Fruit fly (Drosophila melanogaster) whole organism, embryonic: Measurements from ENCODE around the gene CG11843.
A peak's percentile ranks its signal among the peaks of the same experiment; 100 is the strongest.

Experiments
- ATbp ChIP-seq: fragments of 200-800 bp; sonication (Bioruptor generic); optimal IDR thresholded peaks from 2 replicates; lab custom pipeline; 2017; ENCODE audit warnings: missing biosample characterization, mild to moderate bottlenecking, missing genetic modification characterization, missing genetic modification reagents
- Antp ChIP-seq: fragments of 200-800 bp; sonication (Bioruptor generic); optimal IDR thresholded peaks from 3 replicates; lab custom pipeline; 2016; ENCODE audit warnings: missing biosample characterization, missing genetic modification characterization
- B-H1 ChIP-seq: fragments of 200-800 bp; sonication (Bioruptor generic); IDR thresholded peaks from 3 replicates; pipeline ENCODE4 v1.3.6; 2022; ENCODE audit warnings: missing biosample characterization, missing genetic modification characterization
- CG10654 ChIP-seq: fragments of 200-800 bp; sonication (Bioruptor generic); optimal IDR thresholded peaks from 2 replicates; lab custom pipeline; 2016; ENCODE audit warnings: missing biosample characterization, missing genetic modification characterization
- CG11695 ChIP-seq: fragments of 200-800 bp; sonication (Bioruptor generic); IDR thresholded peaks from 3 replicates; pipeline ENCODE4 v1.3.6; 2022; ENCODE audit warnings: missing biosample characterization, missing genetic modification characterization
- CG13775 ChIP-seq: fragments of 200-800 bp; sonication (Bioruptor generic); optimal IDR thresholded peaks from 3 replicates; lab custom pipeline; 2017; ENCODE audit warnings: missing biosample characterization, mild to moderate bottlenecking, missing genetic modification characterization
- CG15696 ChIP-seq: fragments of 200-800 bp; sonication (Bioruptor generic); optimal IDR thresholded peaks from 2 replicates; lab custom pipeline; 2019; ENCODE audit warnings: missing biosample characterization, mild to moderate bottlenecking, missing genetic modification characterization, moderate library complexity
- CG1602 ChIP-seq: fragments of 200-800 bp; sonication (Bioruptor generic); optimal IDR thresholded peaks from 3 replicates; lab custom pipeline; 2016; ENCODE audit warnings: missing biosample characterization, missing genetic modification characterization
- CG17359 ChIP-seq: fragments of 200-800 bp; sonication (Bioruptor generic); optimal IDR thresholded peaks from 3 replicates; lab custom pipeline; 2018; ENCODE audit warnings: missing biosample characterization, mild to moderate bottlenecking, missing genetic modification characterization, moderate library complexity
- CG17829 ChIP-seq: fragments of 200-800 bp; optimal IDR thresholded peaks from 2 replicates; lab custom pipeline; 2019; ENCODE audit warnings: missing biosample characterization, mild to moderate bottlenecking, missing genetic modification characterization, moderate library complexity
- CG2712 ChIP-seq: fragments of 200-800 bp; optimal IDR thresholded peaks from 3 replicates; lab custom pipeline; 2019; ENCODE audit warnings: missing biosample characterization, mild to moderate bottlenecking, missing genetic modification characterization, moderate library complexity
- CG30403 ChIP-seq: fragments of 200-800 bp; sonication (Bioruptor generic); optimal IDR thresholded peaks from 3 replicates; lab custom pipeline; 2016; ENCODE audit warnings: missing biosample characterization, missing genetic modification characterization
- CG32767 ChIP-seq: fragments of 200-800 bp; sonication (Bioruptor generic); IDR thresholded peaks from 2 replicates; pipeline ENCODE4 v1.3.6; 2022; ENCODE audit warnings: missing biosample characterization, missing genetic modification characterization
- CG3281 ChIP-seq: fragments of 200-800 bp; sonication (Bioruptor generic); optimal IDR thresholded peaks from 3 replicates; lab custom pipeline; 2017; ENCODE audit warnings: missing biosample characterization, mild to moderate bottlenecking, missing genetic modification characterization
- CG34376 ChIP-seq: fragments of 200-800 bp; sonication (Bioruptor generic); optimal IDR thresholded peaks from 2 replicates; lab custom pipeline; 2018; ENCODE audit warnings: missing biosample characterization, mild to moderate bottlenecking, missing genetic modification characterization
- CG6175 ChIP-seq: fragments of 200-800 bp; sonication (Bioruptor generic); IDR thresholded peaks from 3 replicates; pipeline ENCODE4 v1.3.6; 2022; ENCODE audit warnings: missing biosample characterization, missing genetic modification characterization
- CG7556 ChIP-seq: fragments of 200-800 bp; sonication (Bioruptor generic); optimal IDR thresholded peaks from 2 replicates; lab custom pipeline; 2017; ENCODE audit warnings: missing biosample characterization, mild to moderate bottlenecking, missing genetic modification characterization
- CG8924 ChIP-seq: fragments of 200-800 bp; optimal IDR thresholded peaks from 3 replicates; lab custom pipeline; 2019; ENCODE audit warnings: missing biosample characterization, mild to moderate bottlenecking, missing genetic modification characterization, moderate library complexity
- CG9215 ChIP-seq: fragments of 200-800 bp; sonication (Bioruptor generic); IDR thresholded peaks from 2 replicates; pipeline ENCODE4 v1.3.6; 2022; ENCODE audit warnings: missing biosample characterization, missing genetic modification characterization
- CG9932 ChIP-seq: fragments of 200-800 bp; sonication (Bioruptor generic); IDR thresholded peaks from 2 replicates; pipeline ENCODE4 v1.3.6; 2022; ENCODE audit warnings: missing biosample characterization, missing genetic modification characterization
- CkIIα-i1 ChIP-seq: fragments of 200-800 bp; sonication (Bioruptor generic); IDR thresholded peaks from 2 replicates; pipeline ENCODE4 v1.3.6; 2022; ENCODE audit warnings: missing biosample characterization, missing genetic modification characterization
- Fer3 ChIP-seq: fragments of 200-800 bp; sonication (Bioruptor generic); optimal IDR thresholded peaks from 2 replicates; lab custom pipeline; 2018; ENCODE audit warnings: missing biosample characterization, mild to moderate bottlenecking, missing genetic modification characterization, moderate library complexity
- HLH3B ChIP-seq: fragments of 200-800 bp; sonication (Bioruptor generic); IDR thresholded peaks from 2 replicates; pipeline ENCODE4 v1.3.6; 2022; ENCODE audit warnings: missing biosample characterization, missing genetic modification characterization
- HLH54F ChIP-seq: fragments of 200-800 bp; sonication (Bioruptor generic); optimal IDR thresholded peaks from 3 replicates; lab custom pipeline; 2016; ENCODE audit warnings: missing biosample characterization, missing genetic modification characterization
- HmgZ ChIP-seq: fragments of 200-800 bp; sonication (Bioruptor generic); optimal IDR thresholded peaks from 2 replicates; lab custom pipeline; 2018; ENCODE audit warnings: missing biosample characterization, mild to moderate bottlenecking, missing genetic modification characterization
- Optix ChIP-seq: fragments of 200-800 bp; sonication (Bioruptor generic); IDR thresholded peaks from 3 replicates; pipeline ENCODE4 v1.3.6; 2022; ENCODE audit warnings: missing biosample characterization, missing genetic modification characterization
- Side ChIP-seq: fragments of 200-800 bp; sonication (Bioruptor generic); optimal IDR thresholded peaks from 2 replicates; lab custom pipeline; 2016; ENCODE audit warnings: missing biosample characterization, missing genetic modification characterization
- Sox102F ChIP-seq: fragments of 200-800 bp; sonication (Bioruptor generic); optimal IDR thresholded peaks from 2 replicates; lab custom pipeline; 2018; ENCODE audit warnings: missing biosample characterization, mild to moderate bottlenecking, missing genetic modification characterization, moderate library complexity
- Vsx1 ChIP-seq: fragments of 200-800 bp; sonication (Bioruptor generic); optimal IDR thresholded peaks from 2 replicates; lab custom pipeline; 2017; ENCODE audit warnings: missing biosample characterization, mild to moderate bottlenecking, missing genetic modification characterization, missing genetic modification reagents
- Xrp1 ChIP-seq: fragments of 200-800 bp; sonication (Bioruptor generic); IDR thresholded peaks from 2 replicates; pipeline ENCODE4 v1.3.6; 2022; ENCODE audit warnings: missing biosample characterization, missing genetic modification characterization
- br ChIP-seq: fragments of >200 bp; optimal IDR thresholded peaks from 2 replicates; lab custom pipeline; 2017
- danr ChIP-seq: fragments of 200-800 bp; sonication (Bioruptor generic); IDR thresholded peaks from 2 replicates; pipeline ENCODE4 v1.3.6; 2022; ENCODE audit warnings: missing biosample characterization, missing genetic modification characterization
- disco-r ChIP-seq: fragments of 200-800 bp; sonication (Bioruptor generic); optimal IDR thresholded peaks from 2 replicates; lab custom pipeline; 2016; ENCODE audit warnings: missing biosample characterization, missing genetic modification characterization
- esg ChIP-seq: fragments of 200-800 bp; sonication (Bioruptor generic); conservative IDR thresholded peaks from 2 replicates; pipeline ENCODE4 v1.3.6; 2022; ENCODE audit warnings: missing biosample characterization, missing genetic modification characterization
- ewg ChIP-seq: fragments of 200-800 bp; sonication (Bioruptor generic); optimal IDR thresholded peaks from 3 replicates; lab custom pipeline; 2017; ENCODE audit warnings: mild to moderate bottlenecking, missing biosample characterization, missing genetic modification reagents, missing genetic modification characterization
- her ChIP-seq: fragments of 200-800 bp; sonication (Bioruptor generic); optimal IDR thresholded peaks from 2 replicates; lab custom pipeline; 2016; ENCODE audit warnings: missing biosample characterization, missing genetic modification characterization
- onecut ChIP-seq: fragments of 200-800 bp; sonication (Bioruptor generic); IDR thresholded peaks from 2 replicates; pipeline ENCODE4 v1.3.6; 2022; ENCODE audit warnings: missing biosample characterization, missing genetic modification characterization
- pan ChIP-seq, 4 experiments: fragments of >200 bp in 3 of 4; fragments of 200-800 bp in 1 of 4; sonication (Bioruptor generic) in 1 of 4; optimal IDR thresholded peaks in 3 of 4; IDR thresholded peaks in 1 of 4; 2 replicates each; pipeline versions ENCODE4 v1.3.6 to Lab custom; 2017 to 2022; ENCODE audit warnings: missing biosample characterization in 2 of 4, missing genetic modification characterization in 2 of 4, mixed read lengths in 1 of 4
- prd ChIP-seq, 3 experiments: fragments of >200 bp in 2 of 3; fragments of 200-800 bp in 1 of 3; sonication (Bioruptor generic) in 1 of 3; optimal IDR thresholded peaks in 2 of 3; IDR thresholded peaks in 1 of 3; 2 replicates in 2 of 3; 3 replicates in 1 of 3; pipeline versions ENCODE4 v1.3.6 to Lab custom; 2017 to 2022; ENCODE audit warnings: missing biosample characterization in 1 of 3, missing genetic modification characterization in 1 of 3
- scrt ChIP-seq: fragments of 200-800 bp; sonication (Bioruptor generic); optimal IDR thresholded peaks from 2 replicates; lab custom pipeline; 2018; ENCODE audit warnings: missing biosample characterization, mild to moderate bottlenecking, missing genetic modification characterization, moderate library complexity
- slbo ChIP-seq: fragments of 200-800 bp; sonication (Bioruptor generic); IDR thresholded peaks from 2 replicates; pipeline ENCODE4 v1.3.6; 2022; ENCODE audit warnings: missing biosample characterization, missing genetic modification characterization
- so ChIP-seq: fragments of 200-800 bp; sonication (Bioruptor generic); IDR thresholded peaks from 3 replicates; pipeline ENCODE4 v1.3.6; 2022; ENCODE audit warnings: missing biosample characterization, missing genetic modification characterization
- stc ChIP-seq: fragments of 200-800 bp; sonication (Bioruptor generic); IDR thresholded peaks from 2 replicates; pipeline ENCODE4 v1.3.6; 2022; ENCODE audit warnings: missing biosample characterization, missing genetic modification characterization
- tgo ChIP-seq: fragments of 200-800 bp; sonication (Bioruptor generic); IDR thresholded peaks from 3 replicates; pipeline ENCODE4 v1.3.6; 2022; ENCODE audit warnings: missing biosample characterization, missing genetic modification characterization
- tin ChIP-seq: fragments of 200-800 bp; sonication (Bioruptor generic); optimal IDR thresholded peaks from 3 replicates; lab custom pipeline; 2016; ENCODE audit warnings: missing biosample characterization, missing genetic modification characterization
- tna ChIP-seq: fragments of 200-800 bp; sonication (Bioruptor generic); IDR thresholded peaks from 2 replicates; pipeline ENCODE4 v1.3.6; 2022; ENCODE audit warnings: missing biosample characterization, missing genetic modification characterization; ENCODE audit not compliant: partially characterized antibody
- ttk ChIP-seq: fragments of 200-800 bp; sonication (Bioruptor generic); IDR thresholded peaks from 2 replicates; pipeline ENCODE4 v2.1.2; 2022; ENCODE audit warnings: missing biosample characterization, missing genetic modification characterization
- zfh1 ChIP-seq: fragments of 200-800 bp; sonication (Bioruptor generic); IDR thresholded peaks from 3 replicates; pipeline ENCODE4 v1.3.6; 2022; ENCODE audit warnings: missing biosample characterization, missing genetic modification characterization

The CG11843 gene

DNA sequence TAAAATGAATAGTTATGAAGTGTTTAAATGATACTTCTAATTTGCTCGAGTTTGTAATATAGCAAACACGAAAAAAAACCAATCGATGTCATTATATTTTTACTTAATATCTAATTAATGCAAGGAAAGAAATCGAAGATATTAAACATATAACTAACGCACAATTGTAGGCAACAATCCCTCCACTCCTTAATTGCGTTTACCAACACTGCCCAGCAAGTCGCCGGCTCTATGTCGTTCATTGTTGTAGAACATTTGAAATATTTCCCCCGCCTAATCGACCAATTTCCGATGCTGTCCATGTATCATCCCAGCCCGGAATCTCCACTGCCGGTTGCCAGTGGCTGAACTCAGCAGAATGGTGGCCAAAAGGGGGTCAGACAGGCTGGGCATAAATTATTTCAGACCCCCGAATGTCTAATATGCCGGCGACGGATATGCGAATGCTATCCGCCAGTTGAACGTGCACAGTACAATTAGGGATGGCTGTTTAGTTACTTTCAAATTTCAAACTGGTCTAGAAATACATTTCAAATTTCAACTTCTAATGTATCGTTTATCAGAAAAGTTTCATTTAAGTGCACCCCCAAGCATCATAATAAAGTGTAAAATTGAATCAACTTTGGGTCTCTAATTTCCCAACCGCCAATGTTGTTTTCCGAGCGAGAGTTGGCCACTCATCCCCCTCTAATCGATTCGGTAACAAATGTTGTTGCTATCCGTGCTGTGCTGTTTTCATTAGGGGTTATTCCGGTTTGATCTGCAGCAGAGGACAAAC, 14.5 kb downstream of the CG11843 start (continued):
- TF ChIP-seq Sox102F (GFP tag; lab: Kevin White, UChicago) (peak; percentile 48), CG30403 (GFP tag; lab: Kevin White, UChicago) (peak; percentile 34), CG11695 (GFP tag; lab: Robert Waterston, UW) (peak; percentile 71; the same call in 1 of the 3 replicates), CG9932 (GFP tag; lab: Robert Waterston, UW) (0 out of 2 replicates have a peak, but pooled peaks have one; percentile 18), esg (GFP tag; lab: Robert Waterston, UW) (peak; percentile 40), disco-r (GFP tag; lab: Kevin White, UChicago) (no peak), ewg (no peak), pan (optimal IDR thresholded peaks at IDR 0.05; lab: Kevin White, UChicago) (no peak), pan (GFP tag; optimal IDR thresholded peaks at IDR 0.05 in 1 of 2, IDR thresholded peaks at IDR 0.05 in 1 of 2) (peak in 1 of 2 experiments; percentile 68), CG2712 (tag; lab: Kevin White, UChicago) (peak; percentile 42), CG15696 (peak; percentile 6), tin (GFP tag; lab: Kevin White, UChicago) (peak; percentile 15), CG3281 (GFP tag; lab: Kevin White, UChicago) (peak; percentile 49), ATbp (GFP tag; lab: Kevin White, UChicago) (peak; percentile 38), HmgZ (tag; lab: Kevin White, UChicago) (peak; percentile 10), onecut (GFP tag; lab: Robert Waterston, UW) (peak; percentile 53), zfh1 (peak; percentile 45; the same call in 1 of the 3 replicates), CG7556 (GFP tag; lab: Kevin White, UChicago) (peak; percentile 57), HLH3B (GFP tag; lab: Robert Waterston, UW) (peak; percentile 45; the same call in 1 of the 2 replicates), CG17359 (peak; percentile 32), CG34376 (GFP tag; lab: Kevin White, UChicago) (peak; percentile 23), HLH54F (GFP tag; lab: Kevin White, UChicago) (no peak), CG6175 (GFP tag; lab: Robert Waterston, UW) (no peak), CG32767 (GFP tag; lab: Robert Waterston, UW) (no peak), Fer3 (tag; lab: Kevin White, UChicago) (peak; percentile 49), CG8924 (tag; lab: Kevin White, UChicago) (peak; percentile 28), CG9215 (GFP tag; lab: Robert Waterston, UW) (peak; percentile 31; the same call in 1 of the 2 replicates), so (peak; percentile 50; the same call in 1 of the 3 replicates), B-H1 (GFP tag; lab: Robert Waterston, UW) (peak; percentile 17; the same call in 1 of the 3 replicates), slbo (GFP tag; lab: Robert Waterston, UW) (peak; percentile 66), Side (GFP tag; lab: Kevin White, UChicago) (peak; percentile 39), br (lab: Kevin White, UChicago) (no peak), CG13775 (peak; percentile 31), tgo (GFP tag; lab: Robert Waterston, UW) (peak; percentile 40; the same call in 1 of the 3 replicates), CG17829 (tag; lab: Kevin White, UChicago) (peak; percentile 22), prd (optimal IDR thresholded peaks at IDR 0.05; lab: Kevin White, UChicago) (no peak), prd (GFP tag; IDR thresholded peaks at IDR 0.05; lab: Robert Waterston, UW) (peak; percentile 48; the same call in 1 of the 3 replicates), Optix (no peak), CkIIα-i1 (GFP tag; lab: Robert Waterston, UW) (no peak), Antp (GFP tag; lab: Kevin White, UChicago) (peak; percentile 19), stc (GFP tag; lab: Robert Waterston, UW) (peak; percentile 60; the same call in 1 of the 2 replicates), Vsx1 (GFP tag; lab: Kevin White, UChicago) (no peak), CG10654 (GFP tag; lab: Kevin White, UChicago) (peak; percentile 15), tna (no peak), ttk (GFP tag; lab: Robert Waterston, UW) (peak; percentile 39; the same call in 1 of the 2 replicates), CG1602 (GFP tag; lab: Kevin White, UChicago) (no peak), Xrp1 (peak; percentile 62), her (peak; percentile 3), danr (no peak), scrt (GFP tag; lab: Kevin White, UChicago) (peak; percentile 22)
